Worm (Caenorhabditis elegans) whole organism, L1 larva: ENCODE data around the gene pwp-1.
A peak's percentile ranks its signal among the peaks of the same experiment; 100 is the strongest.

Experiments used
- C16A3.4 ChIP-seq: fragments of 150-350 bp; optimal IDR thresholded peaks from 2 replicates; lab custom pipeline; 2014; ENCODE audit warnings: missing biosample characterization, missing genetic modification characterization
- C34B4.2 ChIP-seq: sonication (generic microtip); optimal IDR thresholded peaks from 2 replicates; lab custom pipeline; 2017; ENCODE audit warnings: mild to moderate bottlenecking, missing genetic modification characterization, missing compliant biosample characterization
- aha-1 ChIP-seq: fragments of 150-350 bp; optimal IDR thresholded peaks from 2 replicates; lab custom pipeline; 2014; ENCODE audit warnings: missing biosample characterization, missing genetic modification characterization
- ama-1 ChIP-seq: fragments of 150-350 bp; optimal IDR thresholded peaks from 2 replicates; lab custom pipeline; 2014
- ceh-63 ChIP-seq: fragments of 200-800 bp; sonication (Bioruptor generic); optimal IDR thresholded peaks from 2 replicates; lab custom pipeline; 2018; ENCODE audit warnings: mild to moderate bottlenecking, missing genetic modification characterization, missing compliant biosample characterization
- ces-1 ChIP-seq: fragments of 150-350 bp; optimal IDR thresholded peaks from 2 replicates; lab custom pipeline; 2014; ENCODE audit warnings: missing biosample characterization, missing genetic modification reagents, missing genetic modification characterization
- dsc-1 ChIP-seq: sonication (generic microtip); optimal IDR thresholded peaks from 2 replicates; lab custom pipeline; 2016; ENCODE audit warnings: mild to moderate bottlenecking, missing genetic modification characterization, missing compliant biosample characterization
- efl-1 ChIP-seq, 4 experiments: fragments of 150-350 bp; optimal IDR thresholded peaks in 3 of 4; peaks in 1 of 4; 1 replicate in 1 of 4; 2 replicates in 3 of 4; lab custom pipeline; 2014; ENCODE audit warnings: missing biosample characterization in 2 of 4, missing genetic modification characterization in 2 of 4, missing genetic modification reagents in 2 of 4
- elt-3 ChIP-seq, 6 experiments: fragments of 150-350 bp in 1 of 6; sonication (generic microtip); optimal IDR thresholded peaks; 2 replicates each; lab custom pipeline; 2017 to 2018; ENCODE audit warnings: missing biosample characterization in 6 of 6, missing genetic modification characterization in 6 of 6, inconsistent platforms in 1 of 6
- fkh-10 ChIP-seq: sonication (generic microtip); optimal IDR thresholded peaks from 2 replicates; lab custom pipeline; 2017; ENCODE audit warnings: missing biosample characterization, missing genetic modification reagents, missing genetic modification characterization
- fkh-4 ChIP-seq: sonication (generic microtip); optimal IDR thresholded peaks from 2 replicates; lab custom pipeline; 2016; ENCODE audit warnings: missing compliant biosample characterization, missing genetic modification characterization, borderline replicate concordance
- fkh-8 ChIP-seq: sonication (generic microtip); optimal IDR thresholded peaks from 2 replicates; lab custom pipeline; 2016; ENCODE audit warnings: mild to moderate bottlenecking, missing genetic modification characterization, missing compliant biosample characterization
- fos-1 ChIP-seq: fragments of 150-350 bp; optimal IDR thresholded peaks from 2 replicates; lab custom pipeline; 2014; ENCODE audit warnings: missing biosample characterization, missing genetic modification characterization
- hlh-17 ChIP-seq: fragments of 200-800 bp; sonication (Bioruptor generic); optimal IDR thresholded peaks from 2 replicates; lab custom pipeline; 2018; ENCODE audit warnings: missing genetic modification characterization, mild to moderate bottlenecking, missing compliant biosample characterization, moderate library complexity, borderline replicate concordance
- hpl-2 ChIP-seq: fragments of 150-350 bp; optimal IDR thresholded peaks from 2 replicates; lab custom pipeline; 2014; ENCODE audit warnings: missing biosample characterization, missing genetic modification reagents, missing genetic modification characterization
- lin-35 ChIP-seq, 2 experiments: fragments of 150-350 bp; optimal IDR thresholded peaks; 2 replicates each; lab custom pipeline; 2014; ENCODE audit warnings: missing biosample characterization in 2 of 2, missing genetic modification characterization in 2 of 2, missing genetic modification reagents in 2 of 2
- lir-3 ChIP-seq: sonication (generic microtip); optimal IDR thresholded peaks from 2 replicates; lab custom pipeline; 2016; ENCODE audit warnings: mild to moderate bottlenecking, missing genetic modification characterization, moderate library complexity, missing compliant biosample characterization; ENCODE audit not compliant: poor library complexity
- mab-9 ChIP-seq: fragments of 200-800 bp; sonication (Bioruptor generic); IDR thresholded peaks from 2 replicates; pipeline ENCODE4 v1.3.6; 2022; ENCODE audit warnings: missing genetic modification reagents, missing genetic modification characterization, missing compliant biosample characterization
- mef-2 ChIP-seq: fragments of 150-350 bp; optimal IDR thresholded peaks from 2 replicates; lab custom pipeline; 2014; ENCODE audit warnings: missing biosample characterization, missing genetic modification characterization
- nhr-47 ChIP-seq: sonication (generic microtip); optimal IDR thresholded peaks from 2 replicates; lab custom pipeline; 2016; ENCODE audit warnings: mild to moderate bottlenecking, missing genetic modification characterization, moderate library complexity, missing compliant biosample characterization
- nhr-76 ChIP-seq: sonication (generic microtip); optimal IDR thresholded peaks from 2 replicates; lab custom pipeline; 2017; ENCODE audit warnings: missing biosample characterization, missing genetic modification characterization
- nhr-77 ChIP-seq: fragments of 150-350 bp; optimal IDR thresholded peaks from 2 replicates; lab custom pipeline; 2014; ENCODE audit warnings: missing biosample characterization, missing genetic modification characterization
- pax-3 ChIP-seq: fragments of 200-800 bp; sonication (Bioruptor generic); optimal IDR thresholded peaks from 2 replicates; lab custom pipeline; 2018; ENCODE audit warnings: mild to moderate bottlenecking, missing genetic modification characterization, moderate library complexity, missing compliant biosample characterization
- snpc-4 ChIP-seq: fragments of 150-350 bp; optimal IDR thresholded peaks from 2 replicates; lab custom pipeline; 2014; ENCODE audit warnings: missing biosample characterization, missing genetic modification characterization
- sox-4 ChIP-seq: sonication (generic microtip); optimal IDR thresholded peaks from 2 replicates; lab custom pipeline; 2016; ENCODE audit warnings: missing genetic modification characterization, missing compliant biosample characterization
- sptf-1 ChIP-seq: fragments of 150-350 bp; optimal IDR thresholded peaks from 2 replicates; lab custom pipeline; 2014; ENCODE audit warnings: missing biosample characterization, missing genetic modification characterization
- swsn-7 ChIP-seq: sonication (generic microtip); optimal IDR thresholded peaks from 2 replicates; lab custom pipeline; 2016; ENCODE audit warnings: missing genetic modification characterization, missing compliant biosample characterization
- tbx-2 ChIP-seq: sonication (generic microtip); optimal IDR thresholded peaks from 2 replicates; lab custom pipeline; 2016; ENCODE audit warnings: missing genetic modification characterization, missing compliant biosample characterization
- unc-62 ChIP-seq: fragments of 150-350 bp; optimal IDR thresholded peaks from 2 replicates; lab custom pipeline; 2014; ENCODE audit warnings: missing biosample characterization, missing genetic modification reagents, missing genetic modification characterization
- zip-4 ChIP-seq: fragments of 200-800 bp; sonication (Bioruptor generic); optimal IDR thresholded peaks from 2 replicates; lab custom pipeline; 2018; ENCODE audit warnings: mild to moderate bottlenecking, missing genetic modification characterization, moderate library complexity, missing compliant biosample characterization

The pwp-1 gene

ce11 chrIV:13190075-13190474, 46.3 kb downstream of the pwp-1 start:
- TF ChIP-seq sptf-1 (no peak), efl-1 (optimal IDR thresholded peaks at IDR 0.05; lab: Kevin White, UChicago) (no peak), efl-1 (GFP tag; optimal IDR thresholded peaks at IDR 0.05 in 1 of 2; lab: Kevin White, UChicago) (peak in 1 of 2 experiments; percentile 65), mef-2 (no peak), snpc-4 (tag; lab: Kevin White, UChicago) (no peak), hlh-17 (GFP tag; lab: Kevin White, UChicago) (no peak)

DNA sequence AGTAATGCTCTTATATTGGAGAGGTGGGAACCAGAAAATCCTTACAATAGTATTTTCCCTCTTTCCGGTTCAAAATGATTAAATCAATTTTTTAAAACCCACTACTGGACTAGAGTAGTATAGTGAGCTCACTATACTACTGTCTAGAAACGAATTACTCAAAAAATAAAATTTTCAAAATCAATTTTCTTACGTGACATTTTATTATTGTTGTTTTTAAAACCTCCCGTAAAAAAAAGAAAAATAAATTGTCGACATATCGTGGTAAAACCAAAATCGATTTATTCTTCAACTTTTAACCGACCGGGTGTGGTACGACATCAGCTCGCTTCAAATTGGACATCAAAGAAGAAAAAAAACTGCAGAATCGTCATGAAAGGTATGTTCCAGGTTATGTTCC, 46.9 kb downstream of the pwp-1 start, which contains the start of gene F58D2.2:
TSS of gene F58D2.2 (plus strand) at position 301 of the 400 bp plus-strand sequence.
- TF ChIP-seq zip-4 (GFP tag; lab: Kevin White, UChicago): no peak
- no peak for TF ChIP-seq lir-3 (tag; lab: Kevin White, UChicago)
- no peak for TF ChIP-seq dsc-1 (tag; lab: Kevin White, UChicago)
- no peak for TF ChIP-seq fkh-10 (GFP tag; lab: Kevin White, UChicago)
- TF ChIP-seq ceh-63 (GFP tag; lab: Kevin White, UChicago): no peak
- TF ChIP-seq mab-9 (GFP tag; lab: Robert Waterston, UW): no peak
- TF ChIP-seq swsn-7 (tag; lab: Kevin White, UChicago): no peak
- TF ChIP-seq aha-1: no peak
- no peak for TF ChIP-seq nhr-47 (tag; lab: Kevin White, UChicago)
- TF ChIP-seq pax-3 (tag; lab: Kevin White, UChicago): no peak
- TF ChIP-seq fos-1 (tag; lab: Kevin White, UChicago): no peak
- no peak for TF ChIP-seq elt-3 (tag; optimal IDR thresholded peaks at IDR 0.05; lab: Kevin White, UChicago)
- no peak for TF ChIP-seq nhr-76 (tag; lab: Kevin White, UChicago)
- TF ChIP-seq C34B4.2 (tag; lab: Kevin White, UChicago): no peak
- no peak for TF ChIP-seq unc-62 (GFP tag; lab: Kevin White, UChicago)
- TF ChIP-seq fkh-8 (tag; lab: Kevin White, UChicago): no peak

ce11 chrIV:13188959-13189358, 47.4 kb downstream of the pwp-1 start, which contains the start of gene F58D2.4:
TSS of gene F58D2.4 (minus strand) at chrIV:13189059.
- no peak for TF ChIP-seq C16A3.4 (tag; lab: Kevin White, UChicago)
- no peak for TF ChIP-seq lin-35 (GFP tag; optimal IDR thresholded peaks at IDR 0.05; lab: Kevin White, UChicago)
- TF ChIP-seq sox-4 (tag; lab: Kevin White, UChicago): no peak
- no peak for TF ChIP-seq elt-3 (tag; optimal IDR thresholded peaks at IDR 0.05; lab: Kevin White, UChicago)
- TF ChIP-seq hpl-2: no peak
- no peak for TF ChIP-seq fkh-4 (tag; lab: Kevin White, UChicago)
- TF ChIP-seq nhr-77 (tag; lab: Kevin White, UChicago): no peak
- no peak for TF ChIP-seq ama-1
- TF ChIP-seq ces-1: no peak
- TF ChIP-seq tbx-2 (tag; lab: Kevin White, UChicago): no peak
